Worm (Caenorhabditis elegans) whole organism, L3 larva: ENCODE results near the gene C06E4.3.

ENCODE experiments used
- aly-2 ChIP-seq: fragments of 150-350 bp; optimal IDR thresholded peaks from 2 replicates; lab custom pipeline; 2014; ENCODE audit warnings: missing biosample characterization, missing genetic modification characterization
- ama-1 ChIP-seq: fragments of 150-350 bp; optimal IDR thresholded peaks from 2 replicates; lab custom pipeline; 2018
- elt-1 ChIP-seq: fragments of 150-350 bp; optimal IDR thresholded peaks from 2 replicates; lab custom pipeline; 2014; ENCODE audit warnings: missing biosample characterization, missing genetic modification characterization
- elt-2 ChIP-seq: sonication (generic microtip); optimal IDR thresholded peaks from 2 replicates; lab custom pipeline; 2016; ENCODE audit warnings: missing genetic modification reagents, mild to moderate bottlenecking, missing genetic modification characterization, missing compliant biosample characterization
- elt-3 ChIP-seq, 3 experiments: fragments of 150-350 bp in 1 of 3; sonication (generic microtip) in 2 of 3; optimal IDR thresholded peaks; 2 replicates in 2 of 3; 4 replicates in 1 of 3; lab custom pipeline; 2014 to 2017; ENCODE audit warnings: missing biosample characterization in 3 of 3, missing genetic modification characterization in 3 of 3
- fos-1 ChIP-seq: fragments of 150-350 bp; optimal IDR thresholded peaks from 2 replicates; lab custom pipeline; 2014; ENCODE audit warnings: missing biosample characterization, missing genetic modification characterization
- lin-39 ChIP-seq: fragments of 150-350 bp; optimal IDR thresholded peaks from 2 replicates; lab custom pipeline; 2018; ENCODE audit warnings: missing biosample characterization, missing genetic modification reagents, missing genetic modification characterization
- mdl-1 ChIP-seq: fragments of 150-350 bp; optimal IDR thresholded peaks from 2 replicates; lab custom pipeline; 2014; ENCODE audit warnings: missing biosample characterization, missing genetic modification characterization
- nhr-11 ChIP-seq: fragments of 150-350 bp; optimal IDR thresholded peaks from 2 replicates; lab custom pipeline; 2014; ENCODE audit warnings: missing biosample characterization, missing genetic modification characterization
- nhr-12 ChIP-seq: fragments of 150-350 bp; optimal IDR thresholded peaks from 2 replicates; lab custom pipeline; 2014; ENCODE audit warnings: missing biosample characterization, missing genetic modification characterization
- pqm-1 ChIP-seq: fragments of 150-350 bp; optimal IDR thresholded peaks from 2 replicates; lab custom pipeline; 2017; ENCODE audit warnings: missing biosample characterization, missing genetic modification characterization, inconsistent platforms
- snpc-4 ChIP-seq: fragments of 150-350 bp; optimal IDR thresholded peaks from 2 replicates; lab custom pipeline; 2014; ENCODE audit warnings: missing biosample characterization, missing genetic modification characterization
- tbx-2 ChIP-seq: sonication (generic microtip); optimal IDR thresholded peaks from 2 replicates; lab custom pipeline; 2016; ENCODE audit warnings: mild to moderate bottlenecking, missing genetic modification characterization, missing compliant biosample characterization

- no peak for TF ChIP-seq elt-1 (tag; lab: Kevin White, UChicago)
- TF ChIP-seq elt-2 (tag; lab: Kevin White, UChicago): no peak
- no peak for TF ChIP-seq snpc-4
- TF ChIP-seq pqm-1 (tag; lab: Kevin White, UChicago): no peak
- no peak for TF ChIP-seq mdl-1
- no peak for TF ChIP-seq ama-1 (lab: Kevin White, UChicago)
- no peak for TF ChIP-seq fos-1 (tag; lab: Kevin White, UChicago)
- TF ChIP-seq tbx-2: no peak
- no peak for TF ChIP-seq nhr-11
- no peak for TF ChIP-seq elt-3 (tag; optimal IDR thresholded peaks at IDR 0.05; lab: Kevin White, UChicago)
- TF ChIP-seq lin-39: no peak
- no peak for TF ChIP-seq nhr-12
- no peak for TF ChIP-seq aly-2 (tag; lab: Kevin White, UChicago)
Measured at ce11 chrIV:7243913-7244312, 16.8 kb upstream of the C06E4.3 start, which contains the start of gene afmd-1.
